Worm (Caenorhabditis elegans) whole organism, early embryonic: ENCODE data around the gene egl-26.
"Not testable (repeated sequence)": the region's sequence is repeated elsewhere in the genome, so short reads cannot be mapped to it uniquely, and the experiment has no call there.

Experiments used
- B0310.2 ChIP-seq: sonication (generic microtip); optimal IDR thresholded peaks from 2 replicates; lab custom pipeline; 2016; ENCODE audit warnings: mild to moderate bottlenecking, missing genetic modification characterization, missing compliant biosample characterization
- F13C5.2 ChIP-seq: sonication (generic microtip); optimal IDR thresholded peaks from 2 replicates; lab custom pipeline; 2017; ENCODE audit warnings: mild to moderate bottlenecking, missing genetic modification characterization, inconsistent platforms, missing compliant biosample characterization
- aly-1 ChIP-seq: sonication (generic microtip); optimal IDR thresholded peaks from 2 replicates; lab custom pipeline; 2016; ENCODE audit warnings: missing genetic modification characterization, missing compliant biosample characterization
- ama-1 ChIP-seq: fragments of 150-350 bp; optimal IDR thresholded peaks from 2 replicates; lab custom pipeline; 2014
- ceh-13 ChIP-seq: fragments of 200-800 bp; sonication (Bioruptor generic); optimal IDR thresholded peaks from 2 replicates; lab custom pipeline; 2018; ENCODE audit warnings: mild to moderate bottlenecking, missing genetic modification characterization, missing compliant biosample characterization
- ceh-36 ChIP-seq: sonication (generic microtip); optimal IDR thresholded peaks from 2 replicates; lab custom pipeline; 2016; ENCODE audit warnings: missing genetic modification characterization, inconsistent platforms, missing compliant biosample characterization
- ets-7 ChIP-seq: sonication (generic microtip); optimal IDR thresholded peaks from 2 replicates; lab custom pipeline; 2016; ENCODE audit warnings: missing genotype, missing genetic modification characterization, missing compliant biosample characterization
- flt-1 ChIP-seq: fragments of 200-800 bp; sonication (Bioruptor generic); IDR thresholded peaks from 2 replicates; pipeline ENCODE4 v1.3.6; 2022; ENCODE audit warnings: missing genetic modification characterization, missing compliant biosample characterization
- hmbx-1 ChIP-seq: sonication (generic microtip); optimal IDR thresholded peaks from 2 replicates; lab custom pipeline; 2016; ENCODE audit warnings: mild to moderate bottlenecking, missing genetic modification characterization, missing compliant biosample characterization
- hmg-4 ChIP-seq: fragments of 200-800 bp; sonication (Bioruptor generic); optimal IDR thresholded peaks from 2 replicates; lab custom pipeline; 2018; ENCODE audit warnings: mild to moderate bottlenecking, missing genetic modification characterization, missing compliant biosample characterization
- hnd-1 ChIP-seq: sonication (generic microtip); optimal IDR thresholded peaks from 2 replicates; lab custom pipeline; 2016; ENCODE audit warnings: missing genetic modification characterization, missing compliant biosample characterization
- pes-1 ChIP-seq: fragments of 200-800 bp; sonication (Bioruptor generic); IDR thresholded peaks from 2 replicates; pipeline ENCODE4 v1.3.6; 2022; ENCODE audit warnings: missing genetic modification reagents, missing genetic modification characterization, missing compliant biosample characterization
- scrt-1 ChIP-seq: fragments of 200-800 bp; sonication (Bioruptor generic); IDR thresholded peaks from 2 replicates; pipeline ENCODE4 v1.3.6; 2022; ENCODE audit warnings: missing genetic modification characterization, missing compliant biosample characterization
- sea-1 ChIP-seq: fragments of 200-800 bp; sonication (Bioruptor generic); conservative IDR thresholded peaks from 2 replicates; pipeline ENCODE4 v1.3.6; 2022; ENCODE audit warnings: missing genetic modification characterization, missing compliant biosample characterization
- tbx-11 ChIP-seq: fragments of 200-800 bp; sonication (Bioruptor generic); IDR thresholded peaks from 2 replicates; pipeline ENCODE4 v1.3.6; 2022; ENCODE audit warnings: missing genetic modification characterization, missing compliant biosample characterization
- tbx-37 ChIP-seq: fragments of 200-800 bp; sonication (Bioruptor generic); conservative IDR thresholded peaks from 2 replicates; pipeline ENCODE4 v1.3.6; 2022; ENCODE audit warnings: missing genetic modification reagents, missing genetic modification characterization, missing compliant biosample characterization
- tra-4 ChIP-seq: sonication (generic microtip); optimal IDR thresholded peaks from 2 replicates; lab custom pipeline; 2017; ENCODE audit warnings: missing genetic modification characterization, missing compliant biosample characterization

The egl-26 gene

ce11 chrII:86794-87193 lies 17.3 kb downstream of the egl-26 start:
- no peak for TF ChIP-seq ceh-13 (GFP tag; lab: Kevin White, UChicago)
- TF ChIP-seq scrt-1 (GFP tag; lab: Robert Waterston, UW): no peak

ce11 chrII:87937-88336 lies 18.5 kb downstream of the egl-26 start:
- TF ChIP-seq flt-1 (GFP tag; lab: Robert Waterston, UW) (no peak), B0310.2 (tag; lab: Kevin White, UChicago) (no peak), tbx-11 (no peak), hnd-1 (tag; lab: Kevin White, UChicago) (no peak), sea-1 (GFP tag; lab: Robert Waterston, UW) (no peak), pes-1 (GFP tag; lab: Robert Waterston, UW) (no peak), ceh-36 (tag; lab: Kevin White, UChicago) (no peak), F13C5.2 (tag; lab: Kevin White, UChicago) (no peak), tra-4 (tag; lab: Kevin White, UChicago) (no peak), ets-7 (tag; lab: Kevin White, UChicago) (no peak), aly-1 (no peak), ceh-13 (GFP tag; lab: Kevin White, UChicago) (no peak), hmbx-1 (no peak), tbx-37 (GFP tag; lab: Robert Waterston, UW) (no peak), ama-1 (lab: Kevin White, UChicago) (no peak), scrt-1 (GFP tag; lab: Robert Waterston, UW) (no peak), hmg-4 (GFP tag; lab: Kevin White, UChicago) (no peak)

- TF ChIP-seq hnd-1 (tag; lab: Kevin White, UChicago) (no peak), B0310.2 (tag; lab: Kevin White, UChicago) (no peak), scrt-1 (GFP tag; lab: Robert Waterston, UW) (no peak), tra-4 (tag; lab: Kevin White, UChicago) (no peak), ceh-36 (tag; lab: Kevin White, UChicago) (no peak), aly-1 (no peak), F13C5.2 (tag; lab: Kevin White, UChicago) (no peak), hmg-4 (GFP tag; lab: Kevin White, UChicago) (no peak)
Observed at ce11 chrII:91419-91818, 22.0 kb downstream of the egl-26 start, which contains the start of gene mcat-1. Gene mcat-1 (minus strand): TSS chrII:91519.

ce11 chrII:95177-95576 lies 25.7 kb downstream of the egl-26 start, which contains the start of gene C50D2.7:
Gene C50D2.7 (minus strand): TSS chrII:95277.
- TF ChIP-seq sea-1 (GFP tag; lab: Robert Waterston, UW) (no peak), tra-4 (tag; lab: Kevin White, UChicago) (no peak), F13C5.2 (tag; lab: Kevin White, UChicago) (no peak), flt-1 (GFP tag; lab: Robert Waterston, UW) (no peak), ceh-36 (tag; lab: Kevin White, UChicago) (no peak), hmbx-1 (no peak), tbx-37 (GFP tag; lab: Robert Waterston, UW) (no peak), ceh-13 (GFP tag; lab: Kevin White, UChicago) (no peak), tbx-11 (no peak), ets-7 (tag; lab: Kevin White, UChicago) (no peak), hmg-4 (GFP tag; lab: Kevin White, UChicago) (no peak), B0310.2 (tag; lab: Kevin White, UChicago) (no peak), pes-1 (GFP tag; lab: Robert Waterston, UW) (no peak), scrt-1 (GFP tag; lab: Robert Waterston, UW) (no peak), ama-1 (lab: Kevin White, UChicago) (no peak), hnd-1 (tag; lab: Kevin White, UChicago) (no peak)

ce11 chrII:97992-98763 lies 28.7 kb downstream of the egl-26 start, which contains the start of the genes luc-7L3 and sftb-6:
Gene luc-7L3 (minus strand): TSS chrII:98027.
Gene sftb-6 (plus strand): TSS chrII:98404.
- TF ChIP-seq ets-7 (tag; lab: Kevin White, UChicago) (no peak), F13C5.2 (tag; lab: Kevin White, UChicago) (peak; percentile 69), hmbx-1 (peak; percentile 40)

- TF ChIP-seq ets-7 (tag; lab: Kevin White, UChicago); hmbx-1; pes-1 (GFP tag; lab: Robert Waterston, UW): not testable (repeated sequence)
Observed at ce11 chrII:98894-99293, 29.4 kb downstream of the egl-26 start, which contains the start of gene C50D2.10. Gene C50D2.10 (plus strand): TSS chrII:99138.

ce11 chrII:101176-101575 lies 31.7 kb downstream of the egl-26 start:
- TF ChIP-seq ets-7 (tag; lab: Kevin White, UChicago) (no peak), sea-1 (GFP tag; lab: Robert Waterston, UW) (0 out of 2 replicates have a peak, but pooled peaks have one; percentile 52)

ce11 chrII:104234-104633 lies 34.8 kb downstream of the egl-26 start, which contains the start of gene col-68:
Gene col-68 (plus strand): TSS chrII:104534.
- TF ChIP-seq flt-1 (GFP tag; lab: Robert Waterston, UW) (no peak), F13C5.2 (tag; lab: Kevin White, UChicago) (no peak), scrt-1 (GFP tag; lab: Robert Waterston, UW) (no peak), hmg-4 (GFP tag; lab: Kevin White, UChicago) (no peak)
